Fruit fly (Drosophila melanogaster) whole organism, pupa: ENCODE results near the gene CG9609.

Source experiments
- CG13204 ChIP-seq: fragments of 200-800 bp; sonication (Bioruptor generic); optimal IDR thresholded peaks from 2 replicates; lab custom pipeline; 2018; ENCODE audit warnings: missing biosample characterization, mild to moderate bottlenecking, missing genetic modification characterization, moderate library complexity
- CG14655 ChIP-seq: fragments of 200-800 bp; sonication (Bioruptor generic); optimal IDR thresholded peaks from 3 replicates; lab custom pipeline; 2017; ENCODE audit warnings: mild to moderate bottlenecking, missing biosample characterization, missing genetic modification reagents, missing genetic modification characterization
- CG15710 ChIP-seq: fragments of 200-800 bp; sonication (Bioruptor generic); optimal IDR thresholded peaks from 2 replicates; lab custom pipeline; 2018; ENCODE audit warnings: missing biosample characterization, mild to moderate bottlenecking, missing genetic modification characterization, moderate library complexity
- CG32121 ChIP-seq: fragments of 200-800 bp; sonication (Bioruptor generic); IDR thresholded peaks from 2 replicates; pipeline ENCODE4 v1.3.6; 2022; ENCODE audit warnings: missing biosample characterization, missing genetic modification characterization
- CG34367 ChIP-seq: fragments of 200-800 bp; sonication (Bioruptor generic); optimal IDR thresholded peaks from 2 replicates; lab custom pipeline; 2018; ENCODE audit warnings: missing biosample characterization, mild to moderate bottlenecking, missing genetic modification characterization
- CG9948 ChIP-seq: fragments of 200-800 bp; sonication (Bioruptor generic); optimal IDR thresholded peaks from 2 replicates; lab custom pipeline; 2018; ENCODE audit warnings: missing biosample characterization, mild to moderate bottlenecking, missing genetic modification characterization, moderate library complexity
- D1 ChIP-seq: fragments of 200-800 bp; sonication (Bioruptor generic); optimal IDR thresholded peaks from 2 replicates; lab custom pipeline; 2018; ENCODE audit warnings: missing biosample characterization, mild to moderate bottlenecking, missing genetic modification characterization, moderate library complexity
- EcR ChIP-seq: fragments of 200-800 bp; sonication (Bioruptor generic); optimal IDR thresholded peaks from 3 replicates; lab custom pipeline; 2019; ENCODE audit warnings: missing biosample characterization, missing genetic modification characterization, mild to moderate bottlenecking, moderate library complexity, missing genetic modification reagents
- Pif1B ChIP-seq: fragments of 200-800 bp; sonication (Bioruptor generic); optimal IDR thresholded peaks from 3 replicates; lab custom pipeline; 2016; ENCODE audit warnings: missing biosample characterization, missing genetic modification characterization
- Snoo ChIP-seq: fragments of 200-800 bp; sonication (Bioruptor generic); optimal IDR thresholded peaks from 3 replicates; lab custom pipeline; 2017; ENCODE audit warnings: missing biosample characterization, mild to moderate bottlenecking, missing genetic modification characterization, inconsistent platforms
- rn ChIP-seq: fragments of 200-800 bp; sonication (Bioruptor generic); IDR thresholded peaks from 2 replicates; pipeline ENCODE4 v1.3.6; 2022; ENCODE audit warnings: missing biosample characterization, missing genetic modification characterization

dm6 chrX:16793129-16793748 lies 6.4 kb upstream of the CG9609 start:
- TF ChIP-seq Snoo (tag; lab: Kevin White, UChicago): no peak
- no peak for TF ChIP-seq CG15710 (tag; lab: Kevin White, UChicago)
- TF ChIP-seq CG9948: no peak
- TF ChIP-seq CG14655 (GFP tag; lab: Kevin White, UChicago): no peak
- no peak for TF ChIP-seq EcR (GFP tag; lab: Kevin White, UChicago)
- no peak for TF ChIP-seq rn (GFP tag; lab: Robert Waterston, UW)
- TF ChIP-seq CG13204 (GFP tag; lab: Kevin White, UChicago): no peak
- no peak for TF ChIP-seq CG34367 (tag; lab: Kevin White, UChicago)
- TF ChIP-seq D1 (tag; lab: Kevin White, UChicago): no peak
- no peak for TF ChIP-seq CG32121 (GFP tag; lab: Robert Waterston, UW)
- no peak for TF ChIP-seq Pif1B (GFP tag; lab: Kevin White, UChicago)
